Fruit fly (Drosophila melanogaster) Kc167 (cell line): ENCODE data around the gene ghi.

ENCODE experiments used
- Myc ChIP-seq: fragments of >200 bp; optimal IDR thresholded peaks from 2 replicates; lab custom pipeline; 2017; ENCODE audit warnings: missing external identifiers
- Sin3A ChIP-seq: fragments of >200 bp; optimal IDR thresholded peaks from 2 replicates; lab custom pipeline; 2018; ENCODE audit warnings: missing external identifiers
- h ChIP-seq: fragments of >200 bp; optimal IDR thresholded peaks from 3 replicates; lab custom pipeline; 2018; ENCODE audit warnings: missing external identifiers
- insv ChIP-seq: fragments of >200 bp; optimal IDR thresholded peaks from 3 replicates; lab custom pipeline; 2018; ENCODE audit warnings: missing external identifiers
- psq ChIP-seq: fragments of >200 bp; optimal IDR thresholded peaks from 2 replicates; lab custom pipeline; 2017; ENCODE audit warnings: missing external identifiers
- ttk ChIP-seq: sonication (Bioruptor generic); optimal IDR thresholded peaks from 2 replicates; lab custom pipeline; 2017; ENCODE audit warnings: missing external identifiers

dm6 chr3L:9446731-9447238 is 4.9 kb upstream of the ghi start, which contains the start of gene CG3529:
- no peak for TF ChIP-seq ttk
- no peak for TF ChIP-seq psq (lab: Kevin White, UChicago)
- no peak for TF ChIP-seq h (lab: Kevin White, UChicago)
- no peak for TF ChIP-seq Myc (lab: Kevin White, UChicago)
- TF ChIP-seq insv (lab: Kevin White, UChicago), result no peak
- no peak for TF ChIP-seq Sin3A (lab: Kevin White, UChicago)
